Fruit fly (Drosophila melanogaster): ENCODE results near the gene CG2120.

The CG2120 gene

dm6 chrX:8177742-8178141 lies 42.1 kb downstream of the CG2120 start:
- TF ChIP-seq h (optimal IDR thresholded peaks at IDR 0.05) (no peak), insv (optimal IDR thresholded peaks at IDR 0.05) (no peak), psq (optimal IDR thresholded peaks at IDR 0.05) (no peak), Sin3A (optimal IDR thresholded peaks at IDR 0.05) (no peak), Myc (optimal IDR thresholded peaks at IDR 0.05) (no peak), ttk (optimal IDR thresholded peaks at IDR 0.05) (no peak)

dm6 chrX:8178165-8178955 lies 42.7 kb downstream of the CG2120 start, which contains the start of gene sdt:
Gene sdt, plus strand, starts transcription at chrX:8178549.
- TF ChIP-seq psq (optimal IDR thresholded peaks at IDR 0.05) (no peak), h (optimal IDR thresholded peaks at IDR 0.05) (no peak), ttk (optimal IDR thresholded peaks at IDR 0.05) (no peak), Myc (optimal IDR thresholded peaks at IDR 0.05) (no peak), Sin3A (optimal IDR thresholded peaks at IDR 0.05) (no peak), insv (optimal IDR thresholded peaks at IDR 0.05) (no peak)

DNA sequence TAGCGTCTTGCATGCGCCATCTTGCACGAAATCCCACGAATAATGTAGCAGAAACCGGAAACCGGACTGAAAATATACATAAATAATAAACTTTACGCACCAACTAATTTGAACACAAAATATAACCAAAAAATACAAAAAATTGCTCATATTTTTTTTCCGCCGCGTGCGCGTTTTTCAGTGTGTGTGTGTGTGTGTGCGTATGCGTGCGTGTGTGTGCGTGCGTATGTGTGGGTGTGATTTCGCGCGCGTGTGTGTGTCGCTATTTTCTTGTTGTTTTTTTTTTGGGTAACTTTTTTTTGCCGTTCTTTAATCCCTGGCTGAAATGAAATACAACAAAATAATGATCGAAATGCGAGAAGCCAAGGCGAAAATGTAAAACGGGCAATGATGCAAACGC lies 43.4 kb downstream of the CG2120 start:
- no peak for TF ChIP-seq ttk (optimal IDR thresholded peaks at IDR 0.05)
- no peak for TF ChIP-seq Sin3A (optimal IDR thresholded peaks at IDR 0.05)
- no peak for TF ChIP-seq h (optimal IDR thresholded peaks at IDR 0.05)
- no peak for TF ChIP-seq psq (optimal IDR thresholded peaks at IDR 0.05)
- TF ChIP-seq Myc (optimal IDR thresholded peaks at IDR 0.05) = no peak
- no peak for TF ChIP-seq insv (optimal IDR thresholded peaks at IDR 0.05)

DNA sequence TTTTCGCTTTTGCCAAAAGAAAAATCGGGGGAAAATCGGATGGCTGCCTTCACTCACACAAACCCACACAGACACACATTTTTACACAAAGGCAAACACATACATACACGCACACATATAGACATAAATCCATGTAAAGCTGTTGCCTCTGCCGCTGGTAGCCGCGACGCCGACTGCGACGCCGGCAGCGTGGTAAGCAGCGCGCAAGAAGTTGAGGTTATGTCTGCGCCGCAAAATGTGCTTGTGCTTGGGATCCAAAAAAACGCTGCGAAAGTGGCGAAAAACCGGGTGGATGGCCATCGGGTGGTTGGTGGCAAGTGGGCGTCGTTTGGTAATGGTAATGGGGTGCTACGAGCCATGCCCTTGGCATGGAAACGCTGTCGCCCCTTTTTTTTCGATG lies 44.2 kb downstream of the CG2120 start:
- no peak for TF ChIP-seq Sin3A (optimal IDR thresholded peaks at IDR 0.05)
- no peak for TF ChIP-seq psq (optimal IDR thresholded peaks at IDR 0.05)
- no peak for TF ChIP-seq ttk (optimal IDR thresholded peaks at IDR 0.05)
- no peak for TF ChIP-seq insv (optimal IDR thresholded peaks at IDR 0.05)
- no peak for TF ChIP-seq Myc (optimal IDR thresholded peaks at IDR 0.05)
- TF ChIP-seq h (optimal IDR thresholded peaks at IDR 0.05) = no peak
